Fruit fly (Drosophila melanogaster): ENCODE measurements around the gene CG33509.

The CG33509 gene

dm6 chr2L:21102399-21103108 lies 16.2 kb upstream of the CG33509 start, which contains the start of gene CG9257 (continued):
- TF ChIP-seq mam (GFP tag; optimal IDR thresholded peaks at IDR 0.05) (no peak), CG17612 (GFP tag; IDR thresholded peaks at IDR 0.05) (no peak), Sry-δ (GFP tag; optimal IDR thresholded peaks at IDR 0.05) (peak; percentile 26), knrl (GFP tag; IDR thresholded peaks at IDR 0.05; ENCODE audit: partially characterized antibody) (no peak; the same call in 2 of the 3 replicates), otp (GFP tag; IDR thresholded peaks at IDR 0.05) (no peak), jumu (GFP tag; optimal IDR thresholded peaks at IDR 0.05) (no peak), CG5245 (GFP tag; optimal IDR thresholded peaks at IDR 0.05) (no peak), NFAT (GFP tag; IDR thresholded peaks at IDR 0.05) (0 out of 2 replicates have a peak, but pooled peaks have one; percentile 4), Hmr (GFP tag; optimal IDR thresholded peaks at IDR 0.05) (peak; percentile 38), CTCF (GFP tag; optimal IDR thresholded peaks at IDR 0.05) (no peak), Gug (GFP tag; IDR thresholded peaks at IDR 0.05) (no peak), Six4 (GFP tag; optimal IDR thresholded peaks at IDR 0.05) (no peak), CG7357 (GFP tag; IDR thresholded peaks at IDR 0.05) (no peak), stc (GFP tag; IDR thresholded peaks at IDR 0.05) (no peak), CG17829 (tag; optimal IDR thresholded peaks at IDR 0.05) (peak; percentile 11), hbn (GFP tag; IDR thresholded peaks at IDR 0.05; ENCODE audit: partially characterized antibody) (no peak), E2f1 (GFP tag; IDR thresholded peaks at IDR 0.05) (no peak), Oli (tag; optimal IDR thresholded peaks at IDR 0.05) (no peak), CG6765 (GFP tag; optimal IDR thresholded peaks at IDR 0.05) (no peak), sna (GFP tag; IDR thresholded peaks at IDR 0.05; ENCODE audit: partially characterized antibody) (0 out of 2 replicates have a peak, but pooled peaks have one; percentile 31), CG15073 (GFP tag; optimal IDR thresholded peaks at IDR 0.05) (no peak), dysf (GFP tag; IDR thresholded peaks at IDR 0.05) (no peak), sug (tag; optimal IDR thresholded peaks at IDR 0.05) (no peak), CG13894 (tag; optimal IDR thresholded peaks at IDR 0.05) (no peak), CG3995 (GFP tag; optimal IDR thresholded peaks at IDR 0.05) (peak; percentile 73), Taf1 (GFP tag; IDR thresholded peaks at IDR 0.05) (no peak), CG14860 (GFP tag; IDR thresholded peaks at IDR 0.05; ENCODE audit: partially characterized antibody) (no peak), CG4854 (GFP tag; optimal IDR thresholded peaks at IDR 0.05) (no peak), CG6654 (GFP tag; optimal IDR thresholded peaks at IDR 0.05) (no peak), Trl (optimal IDR thresholded peaks at IDR 0.05) (no peak), Trl (GFP tag; optimal IDR thresholded peaks at IDR 0.05) (peak; percentile 22), lov (optimal IDR thresholded peaks at IDR 0.05) (no peak), lov (GFP tag; IDR thresholded peaks at IDR 0.05) (no peak), CG15269 (tag; optimal IDR thresholded peaks at IDR 0.05) (no peak), Ets65A (GFP tag) (no peak), CG11695 (GFP tag; IDR thresholded peaks at IDR 0.05) (no peak), Pdp1 (GFP tag; optimal IDR thresholded peaks at IDR 0.05) (peak in 1 of 2 experiments; percentile 33), Dp (GFP tag; optimal IDR thresholded peaks at IDR 0.05) (peak; percentile 66), Camta (GFP tag; optimal IDR thresholded peaks at IDR 0.05) (no peak), Med (GFP tag) (peak; percentile 6), z (GFP tag; IDR thresholded peaks at IDR 0.05) (no peak), odd (GFP tag; optimal IDR thresholded peaks at IDR 0.05) (no peak), ara (GFP tag; IDR thresholded peaks at IDR 0.05) (no peak), CG32532 (GFP tag; IDR thresholded peaks at IDR 0.05) (no peak), ssp (GFP tag; IDR thresholded peaks at IDR 0.05) (no peak), CG31224 (GFP tag; IDR thresholded peaks at IDR 0.05) (no peak), CG14710 (tag; optimal IDR thresholded peaks at IDR 0.05) (peak; percentile 59), hb (GFP tag; IDR thresholded peaks at IDR 0.05; ENCODE audit: partially characterized antibody) (no peak)
